Worm (Caenorhabditis elegans) whole organism, L1 larva: Measurements from ENCODE around the gene cyb-2.1.
A peak's percentile ranks its signal among the peaks of the same experiment; 100 is the strongest.

Experiments
- C16A3.4 ChIP-seq: fragments of 150-350 bp; optimal IDR thresholded peaks from 2 replicates; lab custom pipeline; 2014; ENCODE audit warnings: missing biosample characterization, missing genetic modification characterization
- C34B4.2 ChIP-seq: sonication (generic microtip); optimal IDR thresholded peaks from 2 replicates; lab custom pipeline; 2017; ENCODE audit warnings: mild to moderate bottlenecking, missing genetic modification characterization, missing compliant biosample characterization
- Y116A8C.19 ChIP-seq: sonication (generic microtip); optimal IDR thresholded peaks from 2 replicates; lab custom pipeline; 2016; ENCODE audit warnings: missing compliant biosample characterization, missing genetic modification characterization, borderline replicate concordance
- ama-1 ChIP-seq: fragments of 150-350 bp; optimal IDR thresholded peaks from 2 replicates; lab custom pipeline; 2014
- blmp-1 ChIP-seq: fragments of 150-350 bp; optimal IDR thresholded peaks from 2 replicates; lab custom pipeline; 2014; ENCODE audit warnings: missing biosample characterization, missing genetic modification characterization
- ceh-63 ChIP-seq: fragments of 200-800 bp; sonication (Bioruptor generic); optimal IDR thresholded peaks from 2 replicates; lab custom pipeline; 2018; ENCODE audit warnings: mild to moderate bottlenecking, missing genetic modification characterization, missing compliant biosample characterization
- ceh-82 ChIP-seq, 3 experiments: fragments of 150-350 bp in 1 of 3; sonication (generic microtip) in 2 of 3; optimal IDR thresholded peaks; 2 replicates each; lab custom pipeline; 2014 to 2017; ENCODE audit warnings: missing biosample characterization in 3 of 3, missing genetic modification characterization in 3 of 3
- ceh-90 ChIP-seq: sonication (generic microtip); optimal IDR thresholded peaks from 2 replicates; lab custom pipeline; 2016; ENCODE audit warnings: missing genetic modification characterization, missing compliant biosample characterization
- ces-1 ChIP-seq: fragments of 150-350 bp; optimal IDR thresholded peaks from 2 replicates; lab custom pipeline; 2014; ENCODE audit warnings: missing biosample characterization, missing genetic modification reagents, missing genetic modification characterization
- dpl-1 ChIP-seq, 3 experiments: fragments of 150-350 bp in 2 of 3; sonication (generic microtip) in 1 of 3; optimal IDR thresholded peaks; 2 replicates each; lab custom pipeline; 2014 to 2017; ENCODE audit warnings: missing biosample characterization in 3 of 3, missing genetic modification characterization in 3 of 3, missing genetic modification reagents in 3 of 3
- efl-3 ChIP-seq: fragments of 200-800 bp; sonication (Bioruptor generic); optimal IDR thresholded peaks from 2 replicates; lab custom pipeline; 2018; ENCODE audit warnings: mild to moderate bottlenecking, missing genetic modification characterization, missing compliant biosample characterization
- egl-27 ChIP-seq, 2 experiments: fragments of 150-350 bp in 1 of 2; sonication (generic microtip); optimal IDR thresholded peaks; 3 replicates each; lab custom pipeline; 2017 to 2018; ENCODE audit warnings: missing biosample characterization in 2 of 2, missing genetic modification characterization in 2 of 2, missing genetic modification reagents in 2 of 2
- fkh-4 ChIP-seq: sonication (generic microtip); optimal IDR thresholded peaks from 2 replicates; lab custom pipeline; 2016; ENCODE audit warnings: missing compliant biosample characterization, missing genetic modification characterization, borderline replicate concordance
- fos-1 ChIP-seq: fragments of 150-350 bp; optimal IDR thresholded peaks from 2 replicates; lab custom pipeline; 2014; ENCODE audit warnings: missing biosample characterization, missing genetic modification characterization
- grh-1 ChIP-seq: fragments of 200-800 bp; sonication (Bioruptor generic); IDR thresholded peaks from 2 replicates; pipeline ENCODE4 v1.3.6; 2022; ENCODE audit warnings: missing genetic modification reagents, missing genetic modification characterization, missing compliant biosample characterization
- hlh-17 ChIP-seq: fragments of 200-800 bp; sonication (Bioruptor generic); optimal IDR thresholded peaks from 2 replicates; lab custom pipeline; 2018; ENCODE audit warnings: missing genetic modification characterization, mild to moderate bottlenecking, missing compliant biosample characterization, moderate library complexity, borderline replicate concordance
- hlh-4 ChIP-seq: sonication (generic microtip); optimal IDR thresholded peaks from 2 replicates; lab custom pipeline; 2016; ENCODE audit warnings: mild to moderate bottlenecking, missing genetic modification characterization, missing compliant biosample characterization
- hpl-2 ChIP-seq: fragments of 150-350 bp; optimal IDR thresholded peaks from 2 replicates; lab custom pipeline; 2014; ENCODE audit warnings: missing biosample characterization, missing genetic modification reagents, missing genetic modification characterization
- irx-1 ChIP-seq: sonication (generic microtip); optimal IDR thresholded peaks from 2 replicates; lab custom pipeline; 2016; ENCODE audit warnings: missing genetic modification characterization, missing compliant biosample characterization
- isw-1 ChIP-seq: fragments of 200-800 bp; sonication (Bioruptor generic); IDR thresholded peaks from 2 replicates; pipeline ENCODE4 v1.3.6; 2022; ENCODE audit warnings: missing genetic modification characterization, missing compliant biosample characterization
- jun-1 ChIP-seq: fragments of 150-350 bp; optimal IDR thresholded peaks from 2 replicates; lab custom pipeline; 2014; ENCODE audit warnings: missing biosample characterization, missing genetic modification reagents, missing genetic modification characterization
- lir-3 ChIP-seq: sonication (generic microtip); optimal IDR thresholded peaks from 2 replicates; lab custom pipeline; 2016; ENCODE audit warnings: mild to moderate bottlenecking, missing genetic modification characterization, moderate library complexity, missing compliant biosample characterization; ENCODE audit not compliant: poor library complexity
- lsy-2 ChIP-seq, 2 experiments: fragments of 150-350 bp; optimal IDR thresholded peaks; 2 replicates each; lab custom pipeline; 2014; ENCODE audit warnings: missing biosample characterization in 2 of 2, missing genetic modification characterization in 2 of 2
- mab-9 ChIP-seq: fragments of 200-800 bp; sonication (Bioruptor generic); IDR thresholded peaks from 2 replicates; pipeline ENCODE4 v1.3.6; 2022; ENCODE audit warnings: missing genetic modification reagents, missing genetic modification characterization, missing compliant biosample characterization
- mef-2 ChIP-seq: fragments of 150-350 bp; optimal IDR thresholded peaks from 2 replicates; lab custom pipeline; 2014; ENCODE audit warnings: missing biosample characterization, missing genetic modification characterization
- mep-1 ChIP-seq: fragments of 150-350 bp; optimal IDR thresholded peaks from 2 replicates; lab custom pipeline; 2014; ENCODE audit warnings: missing biosample characterization, missing genetic modification characterization
- nhr-12 ChIP-seq: sonication (generic microtip); optimal IDR thresholded peaks from 2 replicates; lab custom pipeline; 2017; ENCODE audit warnings: missing biosample characterization, missing genetic modification characterization
- nhr-19 ChIP-seq: fragments of 200-800 bp; sonication (Bioruptor generic); conservative IDR thresholded peaks from 2 replicates; pipeline ENCODE4 v1.3.6; 2022; ENCODE audit warnings: missing genetic modification characterization, missing compliant biosample characterization
- nhr-28 ChIP-seq: fragments of 150-350 bp; optimal IDR thresholded peaks from 2 replicates; lab custom pipeline; 2014; ENCODE audit warnings: missing biosample characterization, missing genetic modification characterization
- nhr-47 ChIP-seq: sonication (generic microtip); optimal IDR thresholded peaks from 2 replicates; lab custom pipeline; 2016; ENCODE audit warnings: mild to moderate bottlenecking, missing genetic modification characterization, moderate library complexity, missing compliant biosample characterization
- nhr-71 ChIP-seq: sonication (generic microtip); optimal IDR thresholded peaks from 2 replicates; lab custom pipeline; 2016; ENCODE audit warnings: mild to moderate bottlenecking, missing genetic modification characterization, moderate library complexity, missing compliant biosample characterization
- nhr-85 ChIP-seq: sonication (generic microtip); peaks from one replicate; lab custom pipeline; 2016; ENCODE audit warnings: missing genetic modification characterization, inconsistent platforms, missing compliant biosample characterization
- nhr-90 ChIP-seq: sonication (generic microtip); optimal IDR thresholded peaks from 2 replicates; lab custom pipeline; 2016; ENCODE audit warnings: mild to moderate bottlenecking, missing genetic modification characterization, missing compliant biosample characterization; ENCODE audit not compliant: poor library complexity
- pag-3 ChIP-seq: sonication (generic microtip); optimal IDR thresholded peaks from 2 replicates; lab custom pipeline; 2017; ENCODE audit warnings: missing genetic modification characterization, mild to moderate bottlenecking, missing compliant biosample characterization, antibody characterized with exemption, borderline replicate concordance; ENCODE audit not compliant: insufficient read depth
- pqm-1 ChIP-seq: sonication (generic microtip); optimal IDR thresholded peaks from 3 replicates; lab custom pipeline; 2017; ENCODE audit warnings: missing biosample characterization, missing genetic modification characterization
- rnt-1 ChIP-seq: sonication (generic microtip); optimal IDR thresholded peaks from 2 replicates; lab custom pipeline; 2016; ENCODE audit warnings: mild to moderate bottlenecking, missing genetic modification characterization, moderate library complexity, missing compliant biosample characterization
- skn-1 ChIP-seq: fragments of 150-350 bp; optimal IDR thresholded peaks from 2 replicates; lab custom pipeline; 2014; ENCODE audit warnings: missing biosample characterization, missing genetic modification characterization
- snu-23 ChIP-seq: sonication (generic microtip); optimal IDR thresholded peaks from 2 replicates; lab custom pipeline; 2016; ENCODE audit warnings: missing genetic modification characterization, missing compliant biosample characterization
- sox-4 ChIP-seq: sonication (generic microtip); optimal IDR thresholded peaks from 2 replicates; lab custom pipeline; 2016; ENCODE audit warnings: missing genetic modification characterization, missing compliant biosample characterization
- unc-130 ChIP-seq: fragments of 150-350 bp; optimal IDR thresholded peaks from 2 replicates; lab custom pipeline; 2017; ENCODE audit warnings: missing biosample characterization, missing genetic modification characterization, inconsistent platforms
- xbp-1 ChIP-seq: sonication (generic microtip); optimal IDR thresholded peaks from 2 replicates; lab custom pipeline; 2016; ENCODE audit warnings: missing genetic modification characterization, missing compliant biosample characterization
- zag-1 ChIP-seq: fragments of 150-350 bp; optimal IDR thresholded peaks from 2 replicates; lab custom pipeline; 2014; ENCODE audit warnings: missing biosample characterization, missing genetic modification characterization
- ztf-11 ChIP-seq, 2 experiments: sonication (generic microtip); optimal IDR thresholded peaks; 2 replicates each; lab custom pipeline; 2016 to 2017; ENCODE audit warnings: missing genetic modification characterization in 2 of 2, missing biosample characterization in 1 of 2, missing compliant biosample characterization in 1 of 2
- ztf-4 ChIP-seq: fragments of 150-350 bp; optimal IDR thresholded peaks from 2 replicates; lab custom pipeline; 2014; ENCODE audit warnings: missing biosample characterization, missing genetic modification characterization

The cyb-2.1 gene

DNA sequence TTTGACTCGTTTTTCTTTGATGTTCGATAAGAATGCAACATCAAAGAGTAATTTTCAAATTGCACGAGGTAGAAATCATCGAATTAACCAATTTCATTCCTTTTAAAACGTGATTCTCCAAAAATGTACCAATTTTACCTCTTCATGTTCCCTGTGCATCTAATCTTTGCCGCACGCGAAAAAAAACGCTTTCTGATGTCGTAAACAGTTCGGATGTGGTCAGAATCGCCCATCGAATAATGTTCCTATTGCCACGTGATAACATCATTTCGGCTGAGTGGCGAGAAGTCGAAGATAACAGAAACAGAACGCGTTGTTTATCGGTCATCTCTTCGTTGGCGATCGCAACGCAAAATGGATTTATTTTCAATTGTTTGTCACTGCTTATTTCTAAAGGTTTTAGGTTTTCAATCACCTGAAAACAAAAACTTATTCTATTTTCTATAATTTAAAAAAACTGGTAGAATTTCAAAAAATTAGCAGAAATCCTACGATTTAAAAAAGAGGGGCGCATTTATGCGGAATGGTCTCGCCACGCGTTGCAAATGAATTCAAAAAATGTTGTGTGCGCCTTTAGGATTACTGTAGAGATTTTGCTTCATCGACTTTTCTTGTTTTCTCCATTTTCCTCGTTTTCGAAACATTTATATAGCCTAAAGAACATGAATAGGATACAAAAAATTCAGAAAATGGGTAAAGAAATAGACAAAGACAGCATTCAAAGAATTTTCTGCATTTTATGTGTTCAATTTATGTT is 35.9 kb downstream of the cyb-2.1 start, which contains the start of gene mogs-1 (continued):
- TF ChIP-seq snu-23 (peak; percentile 38), nhr-12 (tag; lab: Kevin White, UChicago) (no peak), fos-1 (tag; lab: Kevin White, UChicago) (no peak)

DNA sequence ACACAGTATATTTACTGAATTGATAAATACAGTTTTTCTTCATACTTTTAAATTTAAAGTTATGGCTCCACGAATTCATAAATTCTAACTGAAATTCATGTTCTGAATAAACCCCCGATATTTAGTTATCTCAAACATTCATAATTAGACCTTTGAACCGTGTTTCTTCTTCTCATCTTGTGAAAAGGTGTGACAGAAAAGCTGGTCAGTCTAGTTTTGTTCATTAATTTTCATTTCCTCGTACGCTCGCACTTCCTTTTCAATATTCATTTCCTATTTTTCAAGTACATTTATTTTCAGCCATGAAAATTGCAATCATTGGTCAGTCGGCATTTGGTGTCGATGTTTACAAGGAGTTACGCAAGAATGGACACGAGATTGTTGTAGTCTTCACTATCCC is 36.5 kb downstream of the cyb-2.1 start, which contains the start of gene alh-3:
alh-3 (plus strand) TSS at position 301 of the 400 bp plus-strand sequence.
- TF ChIP-seq hlh-4 (tag; lab: Kevin White, UChicago): no peak
- TF ChIP-seq egl-27 (tag; optimal IDR thresholded peaks at IDR 0.05; lab: Kevin White, UChicago): no peak
- TF ChIP-seq unc-130 (tag; lab: Kevin White, UChicago): no peak
- no peak for TF ChIP-seq nhr-71 (tag; lab: Kevin White, UChicago)
- no peak for TF ChIP-seq lir-3
- no peak for TF ChIP-seq nhr-90 (tag; lab: Kevin White, UChicago)
- TF ChIP-seq ceh-82 (tag; optimal IDR thresholded peaks at IDR 0.05; lab: Kevin White, UChicago): no peak
- TF ChIP-seq ztf-11 (tag; optimal IDR thresholded peaks at IDR 0.05; lab: Kevin White, UChicago): no peak
- no peak for TF ChIP-seq skn-1 (tag; lab: Kevin White, UChicago)

DNA sequence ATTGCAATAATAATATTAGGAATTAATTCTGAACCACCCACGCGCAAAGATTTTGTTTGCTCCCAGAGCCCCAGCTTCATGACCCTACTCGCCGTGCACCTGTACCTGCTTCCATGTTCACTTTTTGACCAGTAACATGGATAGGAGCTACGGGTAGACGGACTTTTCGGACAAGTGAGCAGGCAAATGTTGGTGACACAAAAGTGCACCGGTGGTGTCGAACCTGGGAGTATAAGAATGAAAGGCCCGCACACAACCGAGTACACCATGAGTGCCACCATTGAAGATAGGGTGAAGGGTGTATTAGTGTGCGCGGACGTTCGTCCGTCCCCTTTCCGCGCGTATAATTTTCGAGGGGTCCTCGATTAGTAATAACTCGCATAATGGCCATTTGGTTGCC is 40.2 kb downstream of the cyb-2.1 start:
- no peak for TF ChIP-seq isw-1
- peak; percentile 14 for TF ChIP-seq nhr-47 (tag; lab: Kevin White, UChicago)
- no peak for TF ChIP-seq zag-1 (tag; lab: Kevin White, UChicago)
- TF ChIP-seq sox-4 (tag; lab: Kevin White, UChicago): no peak
- TF ChIP-seq mep-1 (tag; lab: Kevin White, UChicago): peak; percentile 18
- TF ChIP-seq efl-3 (GFP tag; lab: Kevin White, UChicago): no peak
- peak; percentile 28 for TF ChIP-seq rnt-1
- TF ChIP-seq grh-1 (GFP tag; lab: Robert Waterston, UW): 0 out of 2 replicates have a peak, but pooled peaks have one; percentile 8
- TF ChIP-seq nhr-19 (GFP tag; lab: Robert Waterston, UW): peak; percentile 23
- no peak for TF ChIP-seq fkh-4 (tag; lab: Kevin White, UChicago)
- TF ChIP-seq ztf-4: peak; percentile 1
- no peak for TF ChIP-seq ceh-90 (tag; lab: Kevin White, UChicago)
- TF ChIP-seq blmp-1: no peak
- TF ChIP-seq ama-1: peak; percentile 64
- TF ChIP-seq lsy-2 (tag; optimal IDR thresholded peaks at IDR 0.05; lab: Kevin White, UChicago): no peak

DNA sequence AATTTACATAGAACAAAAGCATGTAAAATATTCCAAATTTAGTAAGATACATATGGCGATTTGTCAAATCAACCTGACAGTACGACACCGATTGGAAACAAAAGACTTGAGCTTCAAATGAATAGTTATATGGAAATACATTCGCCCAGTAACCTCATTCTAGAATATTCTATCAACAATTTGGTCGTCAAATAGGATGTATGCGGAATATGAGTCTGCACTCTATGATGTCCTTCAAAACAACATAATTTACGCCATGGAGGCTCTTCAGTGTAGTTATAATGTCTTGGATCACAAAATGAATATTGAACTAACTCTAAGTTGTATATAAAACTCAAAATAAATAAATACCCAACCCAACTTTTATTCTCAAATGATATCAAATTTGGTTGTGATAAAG is 40.9 kb downstream of the cyb-2.1 start:
- TF ChIP-seq lir-3 (no peak), hpl-2 (GFP tag; lab: Kevin White, UChicago) (no peak), C16A3.4 (peak; percentile 8), mef-2 (no peak), ceh-63 (GFP tag; lab: Kevin White, UChicago) (no peak), Y116A8C.19 (tag; lab: Kevin White, UChicago) (no peak), jun-1 (tag; lab: Kevin White, UChicago) (no peak), ceh-82 (tag; optimal IDR thresholded peaks at IDR 0.05; lab: Kevin White, UChicago) (no peak), ces-1 (no peak), irx-1 (tag; lab: Kevin White, UChicago) (no peak), dpl-1 (GFP tag; optimal IDR thresholded peaks at IDR 0.05; lab: Kevin White, UChicago) (peak in 2 of 3 experiments; percentile 28 to 36), mep-1 (tag; lab: Kevin White, UChicago) (peak; percentile 75), nhr-90 (tag; lab: Kevin White, UChicago) (no peak), pag-3 (tag; lab: Kevin White, UChicago) (no peak), skn-1 (tag; lab: Kevin White, UChicago) (no peak), nhr-28 (tag; lab: Kevin White, UChicago) (no peak), C34B4.2 (tag; lab: Kevin White, UChicago) (no peak), blmp-1 (no peak), ztf-11 (tag; optimal IDR thresholded peaks at IDR 0.05; lab: Kevin White, UChicago) (peak in 1 of 2 experiments; percentile 42), nhr-85 (tag; lab: Kevin White, UChicago) (no peak), xbp-1 (tag; lab: Kevin White, UChicago) (peak; percentile 62), nhr-12 (tag; lab: Kevin White, UChicago) (no peak), mab-9 (GFP tag; lab: Robert Waterston, UW) (no peak), nhr-19 (GFP tag; lab: Robert Waterston, UW) (peak; percentile 45), grh-1 (GFP tag; lab: Robert Waterston, UW) (no peak), hlh-17 (GFP tag; lab: Kevin White, UChicago) (no peak), pqm-1 (no peak), ztf-4 (peak; percentile 38), zag-1 (tag; lab: Kevin White, UChicago) (no peak)
